Worm (Caenorhabditis elegans) whole organism, L2 larva: ENCODE measurements around the gene F38H12.5.

ENCODE experiments used
- blmp-1 ChIP-seq: sonication (generic microtip); optimal IDR thresholded peaks from 2 replicates; lab custom pipeline; 2017; ENCODE audit warnings: missing genetic modification characterization, mild to moderate bottlenecking, missing compliant biosample characterization, antibody characterized with exemption, moderate library complexity; ENCODE audit not compliant: insufficient read depth
- mdl-1 ChIP-seq, 2 experiments: fragments of 150-350 bp in 1 of 2; sonication (generic microtip) in 1 of 2; optimal IDR thresholded peaks; 2 replicates each; lab custom pipeline; 2017; ENCODE audit warnings: missing biosample characterization in 2 of 2, missing genetic modification characterization in 2 of 2
- unc-55 ChIP-seq: fragments of 150-350 bp; sonication (generic microtip); optimal IDR thresholded peaks from 3 replicates; lab custom pipeline; 2014; ENCODE audit warnings: missing biosample characterization, missing genetic modification reagents, missing genetic modification characterization

DNA sequence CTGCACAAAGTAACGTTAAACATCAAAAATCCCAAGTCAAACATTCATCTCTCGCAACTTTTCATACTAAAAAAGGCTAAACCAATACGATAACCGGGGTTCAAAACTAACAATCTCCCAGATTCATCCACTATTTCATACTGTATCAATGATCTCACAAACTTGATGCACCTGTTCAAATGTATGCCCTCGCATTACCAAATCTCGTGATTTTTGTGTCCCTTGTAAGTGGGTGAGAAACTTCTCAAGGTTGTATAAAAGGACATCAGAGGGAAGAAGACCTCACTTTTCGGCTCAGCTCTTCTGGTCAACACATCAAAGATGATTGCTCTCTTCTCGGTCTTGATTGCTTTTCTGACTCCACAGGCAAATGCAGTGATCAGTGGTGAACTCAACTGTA, 39.2 kb downstream of the F38H12.5 start, which contains the start of gene phat-3:
- TF ChIP-seq mdl-1 (tag; optimal IDR thresholded peaks at IDR 0.05; lab: Kevin White, UChicago) (no peak), blmp-1 (no peak), unc-55 (no peak)
